Fruit fly (Drosophila melanogaster): ENCODE measurements around the gene CG15399.

The CG15399 gene

DNA sequence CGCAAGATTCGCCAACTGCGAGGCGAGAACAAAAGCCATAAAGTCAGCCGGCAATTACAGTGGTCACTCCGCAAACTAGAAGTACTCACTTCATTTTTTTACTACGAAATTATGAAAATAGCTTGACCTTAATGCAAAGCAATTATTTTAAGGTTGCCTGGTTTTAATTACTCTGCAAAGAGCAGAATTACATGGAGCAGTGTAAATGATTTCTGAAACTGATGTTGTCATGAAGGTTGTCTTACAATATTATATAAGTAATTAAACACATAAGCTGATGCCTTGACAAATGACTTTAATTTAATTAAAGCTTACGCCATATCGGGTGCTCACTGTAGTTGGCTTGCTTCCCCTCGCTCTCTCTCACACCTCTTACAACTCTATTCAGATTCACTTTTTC, 37.4 kb downstream of the CG15399 start (continued):
- TF ChIP-seq CG16779 (tag; optimal IDR thresholded peaks at IDR 0.05): peak; percentile 48
- TF ChIP-seq Eip75B (GFP tag; optimal IDR thresholded peaks at IDR 0.05): peak; percentile 71
- peak; percentile 76 for TF ChIP-seq eg (GFP tag; IDR thresholded peaks at IDR 0.05)
- TF ChIP-seq spab (GFP tag; optimal IDR thresholded peaks at IDR 0.05): peak; percentile 89
- peak; percentile 76 for TF ChIP-seq CG6792 (GFP tag; optimal IDR thresholded peaks at IDR 0.05)
- TF ChIP-seq CG11902 (GFP tag; optimal IDR thresholded peaks at IDR 0.05): peak; percentile 67
- TF ChIP-seq CG6276 (GFP tag; optimal IDR thresholded peaks at IDR 0.05): peak; percentile 74
- TF ChIP-seq CG7368 (GFP tag; optimal IDR thresholded peaks at IDR 0.05): peak; percentile 72

DNA sequence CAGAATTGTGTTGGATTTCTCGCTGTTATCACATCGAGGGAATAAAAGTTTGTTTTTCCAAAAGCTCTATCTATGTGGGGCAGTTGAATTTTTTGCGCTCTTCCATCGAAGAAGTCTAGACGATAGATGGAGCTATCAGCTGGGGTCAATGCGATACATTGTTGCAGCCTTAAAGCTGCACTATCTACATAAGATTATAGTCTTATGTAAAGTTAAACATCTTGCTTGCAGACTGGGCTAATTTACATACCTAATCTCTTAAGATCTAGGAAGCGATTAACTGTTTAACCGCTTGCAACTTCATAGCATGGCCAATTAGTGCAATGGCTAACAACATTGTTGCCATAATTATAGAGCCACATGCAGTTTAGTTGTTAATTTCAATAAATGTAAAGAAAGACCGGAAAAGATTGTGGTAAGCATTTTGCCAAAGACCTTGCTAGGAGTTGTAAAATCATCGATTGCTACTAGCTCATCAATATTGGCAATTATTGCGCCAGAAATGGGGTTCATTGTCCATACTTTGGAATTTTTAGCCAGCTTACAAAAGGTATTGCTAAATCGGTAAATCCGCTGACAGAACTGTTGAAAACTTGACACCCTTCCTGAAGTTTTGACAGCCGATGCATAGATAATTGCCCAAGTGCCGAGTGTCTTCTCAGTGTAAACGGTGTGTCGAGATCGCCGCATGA, 39.3 kb downstream of the CG15399 start:
- TF ChIP-seq dsx (GFP tag; optimal IDR thresholded peaks at IDR 0.05; ENCODE audit: poor library complexity, severe bottlenecking): peak; percentile 48
- no peak for TF ChIP-seq Blimp-1 (GFP tag; optimal IDR thresholded peaks at IDR 0.05)

DNA sequence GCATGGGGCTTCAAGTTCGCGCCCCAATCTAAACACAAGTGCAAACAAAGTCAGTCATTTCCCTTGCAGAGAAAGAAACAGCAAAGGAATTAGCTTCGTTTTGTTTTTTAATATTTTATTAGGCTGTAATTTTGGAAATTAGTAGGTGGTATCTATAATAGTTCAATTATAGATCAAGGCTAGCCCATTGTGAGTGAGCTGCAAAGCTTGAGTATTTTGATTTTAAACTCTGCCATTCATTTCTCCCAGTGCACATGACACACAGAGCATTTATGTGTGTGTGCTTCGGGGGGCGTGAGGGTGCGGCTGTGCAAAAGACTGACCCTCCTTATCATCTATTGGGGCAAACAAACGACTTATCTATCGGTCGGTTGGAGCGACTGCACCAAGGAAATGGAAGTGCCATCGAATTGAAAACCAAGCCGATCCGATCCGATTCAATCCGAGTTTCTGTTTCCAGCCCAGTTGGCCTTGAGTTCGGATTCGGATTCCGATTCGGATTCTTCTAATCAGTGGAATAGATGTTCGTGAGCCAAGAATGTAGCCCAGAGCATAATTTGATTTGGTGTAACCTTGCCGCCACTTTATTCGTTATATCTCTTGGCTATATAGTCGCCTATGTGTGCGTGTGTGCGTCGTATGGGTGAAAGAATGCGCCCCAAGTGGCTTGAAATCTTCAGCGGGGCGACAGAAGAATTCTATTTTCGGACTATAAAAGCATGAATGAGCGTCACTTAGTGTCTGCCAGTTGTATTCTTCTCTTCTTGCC, 40.0 kb downstream of the CG15399 start:
- no peak for TF ChIP-seq Ets21C (GFP tag; optimal IDR thresholded peaks at IDR 0.05)
- TF ChIP-seq achi (GFP tag; optimal IDR thresholded peaks at IDR 0.05): no peak
- no peak for TF ChIP-seq Blimp-1 (GFP tag; optimal IDR thresholded peaks at IDR 0.05)
- no peak for TF ChIP-seq CG6854 (GFP tag; optimal IDR thresholded peaks at IDR 0.05)
- TF ChIP-seq CG1621 (tag; optimal IDR thresholded peaks at IDR 0.05): no peak
- TF ChIP-seq svp (GFP tag): peak; percentile 75
- TF ChIP-seq lz (GFP tag; optimal IDR thresholded peaks at IDR 0.05): peak; percentile 3
- TF ChIP-seq Eip75B (GFP tag; optimal IDR thresholded peaks at IDR 0.05): no peak
- no peak for TF ChIP-seq topi (GFP tag; optimal IDR thresholded peaks at IDR 0.05)
- no peak for TF ChIP-seq Sox102F (GFP tag; optimal IDR thresholded peaks at IDR 0.05)
- TF ChIP-seq Eip78C (GFP tag): peak; percentile 53
- TF ChIP-seq salr (GFP tag; optimal IDR thresholded peaks at IDR 0.05): no peak
- no peak for TF ChIP-seq fd59A (GFP tag; optimal IDR thresholded peaks at IDR 0.05)
- TF ChIP-seq pdm3 (GFP tag; optimal IDR thresholded peaks at IDR 0.05): peak; percentile 21
- TF ChIP-seq dac (GFP tag; optimal IDR thresholded peaks at IDR 0.05): no peak
- no peak for TF ChIP-seq Smox (GFP tag; optimal IDR thresholded peaks at IDR 0.05)
- TF ChIP-seq CG9139 (GFP tag; optimal IDR thresholded peaks at IDR 0.05): no peak
- no peak for TF ChIP-seq CG11902 (GFP tag; optimal IDR thresholded peaks at IDR 0.05)
- TF ChIP-seq CG15336 (GFP tag; IDR thresholded peaks at IDR 0.05): peak; percentile 47
- no peak for TF ChIP-seq Met (GFP tag; optimal IDR thresholded peaks at IDR 0.05)
- TF ChIP-seq fd85E (GFP tag; optimal IDR thresholded peaks at IDR 0.05): no peak
- peak; percentile 24 for TF ChIP-seq Sox14 (GFP tag; optimal IDR thresholded peaks at IDR 0.05)
- peak; percentile 57; the same call in 1 of the 2 replicates for TF ChIP-seq Gug (GFP tag; IDR thresholded peaks at IDR 0.05)
- no peak for TF ChIP-seq ss (GFP tag; optimal IDR thresholded peaks at IDR 0.05)
- no peak for TF ChIP-seq net (GFP tag; optimal IDR thresholded peaks at IDR 0.05)
- TF ChIP-seq CG4318 (GFP tag; optimal IDR thresholded peaks at IDR 0.05): peak; percentile 21
- no peak for TF ChIP-seq Hr38 (GFP tag; optimal IDR thresholded peaks at IDR 0.05)
- no peak for TF ChIP-seq CG6808 (GFP tag; optimal IDR thresholded peaks at IDR 0.05)
- TF ChIP-seq eg (GFP tag; IDR thresholded peaks at IDR 0.05): peak; percentile 71
- TF ChIP-seq CG31627 (GFP tag; optimal IDR thresholded peaks at IDR 0.05): no peak
- TF ChIP-seq CG34406 (GFP tag; optimal IDR thresholded peaks at IDR 0.05): no peak
- peak; percentile 15 for TF ChIP-seq OdsH (GFP tag; optimal IDR thresholded peaks at IDR 0.05)
- TF ChIP-seq CG8119 (GFP tag; IDR thresholded peaks at IDR 0.05): peak; percentile 52
- peak; percentile 4 for TF ChIP-seq CG3919 (GFP tag; optimal IDR thresholded peaks at IDR 0.05)
- TF ChIP-seq cyc (GFP tag; optimal IDR thresholded peaks at IDR 0.05): no peak
- no peak for TF ChIP-seq CG8632 (GFP tag; optimal IDR thresholded peaks at IDR 0.05)
- peak; percentile 53; the same call in 1 of the 3 replicates for TF ChIP-seq CG6163 (GFP tag; IDR thresholded peaks at IDR 0.05)
- no peak for TF ChIP-seq spab (GFP tag; optimal IDR thresholded peaks at IDR 0.05)
- TF ChIP-seq CG6276 (GFP tag; optimal IDR thresholded peaks at IDR 0.05): peak; percentile 46
- TF ChIP-seq Ets96B (tag; optimal IDR thresholded peaks at IDR 0.05): no peak
- no peak for TF ChIP-seq Sox15 (GFP tag; optimal IDR thresholded peaks at IDR 0.05)

Data from whole organism, prepupa.